Worm (Caenorhabditis elegans): Measurements from ENCODE around the gene rpi-1.
A peak's percentile ranks its signal among the peaks of the same experiment; 100 is the strongest.

DNA sequence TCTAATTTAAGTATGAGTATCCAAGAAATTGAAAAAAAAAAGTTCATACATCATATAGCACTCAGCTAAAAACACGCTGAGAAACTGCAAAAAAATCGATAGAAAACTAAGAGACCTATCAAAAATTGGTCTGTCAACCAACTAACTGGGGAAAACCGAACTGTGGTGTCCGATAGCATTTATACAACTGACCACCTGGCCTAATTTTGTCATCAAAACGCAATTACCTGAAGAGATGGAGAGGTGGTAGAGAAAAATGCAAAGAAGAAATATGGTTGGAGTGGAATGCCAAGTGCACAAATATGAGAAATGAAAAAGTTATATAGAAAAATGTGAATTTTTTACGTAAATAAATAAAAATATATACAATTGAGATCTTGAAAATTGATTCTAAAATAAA, 11.3 kb upstream of the rpi-1 start, which contains the start of gene Y39G8B.1:
- TF ChIP-seq dao-5 (tag; optimal IDR thresholded peaks at IDR 0.05) (no peak), W03F9.2 (tag; optimal IDR thresholded peaks at IDR 0.05) (peak; percentile 27)

Data from whole organism, L4/young adult.